Fruit fly (Drosophila melanogaster): ENCODE measurements around the gene Bdbt.

Bdbt gene

dm6 chr3R:21140458-21140857 lies 21.8 kb upstream of the Bdbt start, which contains the start of gene SNF4Agamma (continued):
- no peak for TF ChIP-seq pho (GFP tag; optimal IDR thresholded peaks at IDR 0.05)
- TF ChIP-seq CG31224 (GFP tag; IDR thresholded peaks at IDR 0.05): 0 out of 2 replicates have a peak, but pooled peaks have one; percentile 5
- peak; percentile 1 for TF ChIP-seq CG1603 (tag; optimal IDR thresholded peaks at IDR 0.05)
- peak; percentile 21; the same call in 1 of the 2 replicates for TF ChIP-seq sisA (GFP tag; IDR thresholded peaks at IDR 0.05)
- peak; percentile 45; the same call in 1 of the 2 replicates for TF ChIP-seq CG10366 (GFP tag; IDR thresholded peaks at IDR 0.05)
- peak; percentile 0 for TF ChIP-seq Mes4 (GFP tag; optimal IDR thresholded peaks at IDR 0.05)
- TF ChIP-seq CG5953 (GFP tag; IDR thresholded peaks at IDR 0.05): no peak
- no peak for TF ChIP-seq Fer2 (tag; optimal IDR thresholded peaks at IDR 0.05)
- peak; percentile 77 for TF ChIP-seq bbx (GFP tag; IDR thresholded peaks at IDR 0.05; ENCODE audit: partially characterized antibody)
- TF ChIP-seq gfzf (GFP tag; optimal IDR thresholded peaks at IDR 0.05): peak; percentile 29
- no peak for TF ChIP-seq nau (GFP tag; optimal IDR thresholded peaks at IDR 0.05)
- peak; percentile 10 for TF ChIP-seq kay (GFP tag; optimal IDR thresholded peaks at IDR 0.05)
- peak; percentile 7 for TF ChIP-seq Blimp-1 (GFP tag; optimal IDR thresholded peaks at IDR 0.05)
- TF ChIP-seq CG9932 (GFP tag; IDR thresholded peaks at IDR 0.05): peak; percentile 56; the same call in 1 of the 2 replicates
- TF ChIP-seq Dref (GFP tag; IDR thresholded peaks at IDR 0.05): peak; percentile 63
- TF ChIP-seq Dip3 (GFP tag; optimal IDR thresholded peaks at IDR 0.05): peak; percentile 12
- TF ChIP-seq CG7745 (tag; optimal IDR thresholded peaks at IDR 0.05): no peak
- peak; percentile 41 for TF ChIP-seq CG2120 (GFP tag; optimal IDR thresholded peaks at IDR 0.05)
- peak; percentile 86 for TF ChIP-seq CG13287 (GFP tag; IDR thresholded peaks at IDR 0.05; ENCODE audit: partially characterized antibody)
- peak; percentile 82 for TF ChIP-seq sna (GFP tag; IDR thresholded peaks at IDR 0.05; ENCODE audit: partially characterized antibody)
- TF ChIP-seq Myb (GFP tag; optimal IDR thresholded peaks at IDR 0.05): peak; percentile 80
- peak; percentile 70 for TF ChIP-seq Abd-B (GFP tag; optimal IDR thresholded peaks at IDR 0.05)
- no peak for TF ChIP-seq CG4617 (GFP tag; optimal IDR thresholded peaks at IDR 0.05; ENCODE audit: borderline replicate concordance)
- TF ChIP-seq CG2678 (tag; optimal IDR thresholded peaks at IDR 0.05): peak; percentile 30
- peak; percentile 77 for TF ChIP-seq Scr (GFP tag; IDR thresholded peaks at IDR 0.05; ENCODE audit: partially characterized antibody)
- TF ChIP-seq Pdp1 (GFP tag; optimal IDR thresholded peaks at IDR 0.05): peak in 1 of 2 experiments; percentile 24
- no peak for TF ChIP-seq br (optimal IDR thresholded peaks at IDR 0.05)
- TF ChIP-seq Aef1 (GFP tag; IDR thresholded peaks at IDR 0.05): 0 out of 3 replicates have a peak, but pooled peaks have one; percentile 28
- TF ChIP-seq Dbx (GFP tag; IDR thresholded peaks at IDR 0.05): 0 out of 3 replicates have a peak, but pooled peaks have one; percentile 33
- TF ChIP-seq Eip74EF (GFP tag; optimal IDR thresholded peaks at IDR 0.05): no peak
- peak; percentile 24 for TF ChIP-seq CG10147 (GFP tag; optimal IDR thresholded peaks at IDR 0.05)
- TF ChIP-seq Sin3A (optimal IDR thresholded peaks at IDR 0.05): peak; percentile 42
- TF ChIP-seq sens (GFP tag): peak; percentile 90
- TF ChIP-seq Camta (GFP tag; optimal IDR thresholded peaks at IDR 0.05): peak; percentile 7
- peak; percentile 13 for TF ChIP-seq Mad (GFP tag; optimal IDR thresholded peaks at IDR 0.05)
- peak; percentile 60 for TF ChIP-seq CG2129 (GFP tag; IDR thresholded peaks at IDR 0.05; ENCODE audit: partially characterized antibody)
- 0 out of 4 replicates have a peak, but pooled peaks have one; percentile 66 for TF ChIP-seq chinmo (GFP tag; IDR thresholded peaks at IDR 0.05; ENCODE audit: partially characterized antibody)
- TF ChIP-seq pan (optimal IDR thresholded peaks at IDR 0.05): no peak
- peak in 1 of 2 experiments; percentile 31 for TF ChIP-seq pan (GFP tag; optimal IDR thresholded peaks at IDR 0.05 in 1 of 2, IDR thresholded peaks at IDR 0.05 in 1 of 2)
- TF ChIP-seq Nf-YC (tag; optimal IDR thresholded peaks at IDR 0.05): peak; percentile 58
- no peak for TF ChIP-seq C15 (GFP tag; IDR thresholded peaks at IDR 0.05)
- TF ChIP-seq CG15601 (tag; optimal IDR thresholded peaks at IDR 0.05): peak; percentile 39
- no peak for TF ChIP-seq Mrtf (GFP tag; IDR thresholded peaks at IDR 0.05)
- TF ChIP-seq CG13775 (GFP tag; optimal IDR thresholded peaks at IDR 0.05): no peak
- TF ChIP-seq CG13424 (tag; optimal IDR thresholded peaks at IDR 0.05): peak; percentile 11
- 0 out of 2 replicates have a peak, but pooled peaks have one; percentile 16 for TF ChIP-seq esg (GFP tag; conservative IDR thresholded peaks at IDR 0.05)
- TF ChIP-seq Dfd (GFP tag; optimal IDR thresholded peaks at IDR 0.05): no peak
- peak; percentile 68 for TF ChIP-seq inv (GFP tag; IDR thresholded peaks at IDR 0.05; ENCODE audit: partially characterized antibody)
- peak; percentile 97 for TF ChIP-seq CG18011 (GFP tag; optimal IDR thresholded peaks at IDR 0.05)
- TF ChIP-seq MBD-R2 (GFP tag; IDR thresholded peaks at IDR 0.05): peak; percentile 36; the same call in 1 of the 2 replicates
